Comparison of ENCODE assay signal across 2 fruit fly cellular contexts in the genomic region with DNA sequence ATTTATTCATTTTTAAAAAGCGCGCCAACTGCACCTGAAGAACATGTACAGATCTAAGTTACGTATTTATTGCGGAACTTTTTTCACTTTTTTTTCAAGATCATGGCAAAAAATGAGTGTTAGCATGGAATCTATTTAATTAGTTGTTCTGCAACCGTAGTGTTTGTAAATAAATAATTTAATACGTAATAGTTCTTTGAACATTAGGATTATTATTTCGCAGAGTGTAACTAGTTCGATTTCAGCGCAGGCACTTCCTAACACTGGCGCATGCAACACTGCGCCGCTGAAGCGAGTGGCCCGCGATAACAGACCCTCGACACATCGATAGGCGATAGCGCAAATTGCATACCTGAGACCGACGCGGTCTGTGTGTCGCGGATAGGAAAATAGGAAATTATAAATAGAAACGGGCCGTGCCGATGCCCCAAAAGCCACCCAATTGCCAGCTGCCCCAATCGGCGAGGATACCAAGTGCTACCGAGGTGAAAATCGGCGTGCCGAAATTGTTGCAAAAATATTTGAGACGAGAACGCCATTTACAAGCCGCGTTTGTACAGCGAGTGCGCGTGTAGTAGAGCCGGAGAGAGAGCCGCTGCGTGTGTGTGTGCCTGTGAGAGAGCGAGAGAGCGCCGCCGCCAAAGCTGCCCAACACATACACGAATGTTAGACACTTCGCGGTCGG.
TF ChIP-seq lines count a peak whose summit lies in the region.

A gene (plus strand): TSS at position 320 of the 685 bp plus-strand sequence.

TF ChIP-seq in whole organism, embryonic, 481 proteins besides CTCF, POLR2A, EP300 and RAD21 (continued from another document and continues in another):
- no peak for TF ChIP-seq eve (GFP tag; optimal IDR thresholded peaks at IDR 0.05; lab: Kevin White, UChicago)
- no peak for TF ChIP-seq bigmax (GFP tag; optimal IDR thresholded peaks at IDR 0.05; lab: Kevin White, UChicago)
- TF ChIP-seq CG12299 (tag; optimal IDR thresholded peaks at IDR 0.05; lab: Kevin White, UChicago), result peak; percentile 15
- TF ChIP-seq CG6854 (GFP tag; optimal IDR thresholded peaks at IDR 0.05; lab: Kevin White, UChicago), result no peak
- peak; percentile 54 for TF ChIP-seq yki (optimal IDR thresholded peaks at IDR 0.05; lab: Kevin White, UChicago)
- no peak for TF ChIP-seq Doc2 (GFP tag; IDR thresholded peaks at IDR 0.05; lab: Robert Waterston, UW)
- no peak for TF ChIP-seq CG31224 (GFP tag; IDR thresholded peaks at IDR 0.05; lab: Robert Waterston, UW)
- 0 out of 3 replicates have a peak, but pooled peaks have one; percentile 43 for TF ChIP-seq CG7357 (GFP tag; IDR thresholded peaks at IDR 0.05; lab: Robert Waterston, UW)
- no peak for TF ChIP-seq cwo (GFP tag; optimal IDR thresholded peaks at IDR 0.05; lab: Kevin White, UChicago)
- peak; percentile 74 for TF ChIP-seq BEAF-32 (GFP tag; optimal IDR thresholded peaks at IDR 0.05; lab: Kevin White, UChicago)
- no peak for TF ChIP-seq CG10274 (GFP tag; optimal IDR thresholded peaks at IDR 0.05; lab: Kevin White, UChicago)
- peak; percentile 42; the same call in 1 of the 2 replicates for TF ChIP-seq CG4730 (GFP tag; IDR thresholded peaks at IDR 0.05; lab: Robert Waterston, UW)
- TF ChIP-seq HLH4C (GFP tag; IDR thresholded peaks at IDR 0.05; lab: Robert Waterston, UW; ENCODE audit: partially characterized antibody), result peak; percentile 85
- TF ChIP-seq CG11695 (GFP tag; IDR thresholded peaks at IDR 0.05; lab: Robert Waterston, UW), result peak; percentile 36; the same call in 1 of the 3 replicates
- no peak for TF ChIP-seq sc (optimal IDR thresholded peaks at IDR 0.05; lab: Kevin White, UChicago)
- no peak for TF ChIP-seq sc (GFP tag; optimal IDR thresholded peaks at IDR 0.05; lab: Kevin White, UChicago)
- peak; percentile 35 for TF ChIP-seq Jarid2 (GFP tag; optimal IDR thresholded peaks at IDR 0.05; lab: Kevin White, UChicago)
- peak; percentile 72 for TF ChIP-seq zfh2 (GFP tag; optimal IDR thresholded peaks at IDR 0.05; lab: Kevin White, UChicago)
- TF ChIP-seq CG9437 (GFP tag; optimal IDR thresholded peaks at IDR 0.05; lab: Kevin White, UChicago), result peak; percentile 85
- no peak for TF ChIP-seq Kr (GFP tag; optimal IDR thresholded peaks at IDR 0.05; lab: Kevin White, UChicago)
- peak; percentile 99 for TF ChIP-seq CG15514 (GFP tag; optimal IDR thresholded peaks at IDR 0.05; lab: Kevin White, UChicago)
- no peak for TF ChIP-seq CG2889 (GFP tag; IDR thresholded peaks at IDR 0.05; lab: Robert Waterston, UW)
- TF ChIP-seq ase (GFP tag; IDR thresholded peaks at IDR 0.05; lab: Robert Waterston, UW), result 0 out of 3 replicates have a peak, but pooled peaks have one; percentile 44
- TF ChIP-seq B-H1 (GFP tag; IDR thresholded peaks at IDR 0.05; lab: Robert Waterston, UW), result peak; percentile 37; the same call in 2 of the 3 replicates
- peak; percentile 90 for TF ChIP-seq CG6791 (GFP tag; IDR thresholded peaks at IDR 0.05; lab: Robert Waterston, UW; ENCODE audit: partially characterized antibody)
- TF ChIP-seq Fer1 (GFP tag; optimal IDR thresholded peaks at IDR 0.05; lab: Kevin White, UChicago), result peak; percentile 49
- peak; percentile 69 for TF ChIP-seq Atf6 (GFP tag; IDR thresholded peaks at IDR 0.05; lab: Robert Waterston, UW)
- TF ChIP-seq Dek (tag; optimal IDR thresholded peaks at IDR 0.05; lab: Kevin White, UChicago), result peak; percentile 47
- TF ChIP-seq sens-2 (GFP tag; IDR thresholded peaks at IDR 0.05; lab: Robert Waterston, UW), result 0 out of 2 replicates have a peak, but pooled peaks have one; percentile 6
- peak; percentile 64 for TF ChIP-seq luna (GFP tag; optimal IDR thresholded peaks at IDR 0.05; lab: Kevin White, UChicago)
- peak; percentile 55; the same call in 3 of the 4 replicates for TF ChIP-seq Gug (GFP tag; IDR thresholded peaks at IDR 0.05; lab: Robert Waterston, UW)
- TF ChIP-seq CG11398 (GFP tag; optimal IDR thresholded peaks at IDR 0.05; lab: Kevin White, UChicago), result peak; percentile 24
- peak; percentile 65 for TF ChIP-seq CG12744 (GFP tag; optimal IDR thresholded peaks at IDR 0.05; lab: Kevin White, UChicago)
- peak; percentile 51 for TF ChIP-seq CG15696 (tag; optimal IDR thresholded peaks at IDR 0.05; lab: Kevin White, UChicago)
- peak; percentile 45 for TF ChIP-seq ssp (GFP tag; IDR thresholded peaks at IDR 0.05; lab: Robert Waterston, UW)
- TF ChIP-seq CG7963 (GFP tag; IDR thresholded peaks at IDR 0.05; lab: Robert Waterston, UW; ENCODE audit: partially characterized antibody), result peak; percentile 82
- TF ChIP-seq NfI (GFP tag; optimal IDR thresholded peaks at IDR 0.05; lab: Kevin White, UChicago), result peak; percentile 83
- TF ChIP-seq cad (GFP tag; optimal IDR thresholded peaks at IDR 0.05; lab: Kevin White, UChicago), result no peak
- no peak for TF ChIP-seq CG7745 (tag; optimal IDR thresholded peaks at IDR 0.05; lab: Kevin White, UChicago)
- TF ChIP-seq crol (GFP tag; IDR thresholded peaks at IDR 0.05; lab: Robert Waterston, UW), result 0 out of 2 replicates have a peak, but pooled peaks have one; percentile 20
- peak; percentile 78 for TF ChIP-seq bcd (GFP tag; optimal IDR thresholded peaks at IDR 0.05; lab: Kevin White, UChicago)
- peak; percentile 46 for TF ChIP-seq oc (tag; optimal IDR thresholded peaks at IDR 0.05; lab: Kevin White, UChicago)
- TF ChIP-seq CG9215 (GFP tag; IDR thresholded peaks at IDR 0.05; lab: Robert Waterston, UW), result peak; percentile 63
- peak; percentile 63 for TF ChIP-seq CG7372 (GFP tag; IDR thresholded peaks at IDR 0.05; lab: Robert Waterston, UW)
- peak; percentile 81 for TF ChIP-seq CHES-1-like (GFP tag; optimal IDR thresholded peaks at IDR 0.05; lab: Kevin White, UChicago)
- peak; percentile 87 for TF ChIP-seq Dp (GFP tag; optimal IDR thresholded peaks at IDR 0.05; lab: Kevin White, UChicago)
- TF ChIP-seq CG2678 (tag; optimal IDR thresholded peaks at IDR 0.05; lab: Kevin White, UChicago), result peak; percentile 26
- TF ChIP-seq hkb (optimal IDR thresholded peaks at IDR 0.05; lab: Kevin White, UChicago), result no peak
- peak; percentile 75 for TF ChIP-seq hkb (GFP tag; IDR thresholded peaks at IDR 0.05; lab: Robert Waterston, UW)
- peak; percentile 54 for TF ChIP-seq CG30431 (GFP tag; optimal IDR thresholded peaks at IDR 0.05; lab: Kevin White, UChicago)
- TF ChIP-seq CG18599 (GFP tag; optimal IDR thresholded peaks at IDR 0.05; lab: Kevin White, UChicago), result peak; percentile 76
- TF ChIP-seq tap (tag; optimal IDR thresholded peaks at IDR 0.05; lab: Kevin White, UChicago), result no peak
- no peak for TF ChIP-seq br (optimal IDR thresholded peaks at IDR 0.05; lab: Kevin White, UChicago)
- peak; percentile 46 for TF ChIP-seq kay (GFP tag; optimal IDR thresholded peaks at IDR 0.05; lab: Kevin White, UChicago)
- peak; percentile 61 for TF ChIP-seq CG1792 (GFP tag; optimal IDR thresholded peaks at IDR 0.05; lab: Kevin White, UChicago)
- TF ChIP-seq mld (GFP tag; IDR thresholded peaks at IDR 0.05; lab: Robert Waterston, UW; ENCODE audit: partially characterized antibody), result peak; percentile 68
- peak; percentile 69 to 72 for TF ChIP-seq chif (GFP tag; optimal IDR thresholded peaks at IDR 0.05; lab: Kevin White, UChicago)
- TF ChIP-seq CG32772 (GFP tag; IDR thresholded peaks at IDR 0.05; lab: Robert Waterston, UW), result peak; percentile 44; the same call in 1 of the 2 replicates
- TF ChIP-seq bbx (GFP tag; IDR thresholded peaks at IDR 0.05; lab: Robert Waterston, UW; ENCODE audit: partially characterized antibody), result peak; percentile 85

TF ChIP-seq in whole organism, prepupa, 60 proteins besides CTCF, POLR2A, EP300 and RAD21 (continued from another document):
- TF ChIP-seq CG11294 (GFP tag; IDR thresholded peaks at IDR 0.05; lab: Robert Waterston, UW) (no peak; the same call in 1 of the 2 replicates), ss (GFP tag; optimal IDR thresholded peaks at IDR 0.05; lab: Kevin White, UChicago) (no peak), Smox (GFP tag; optimal IDR thresholded peaks at IDR 0.05; lab: Kevin White, UChicago) (peak; percentile 72), cyc (GFP tag; optimal IDR thresholded peaks at IDR 0.05; lab: Kevin White, UChicago) (peak; percentile 81), acj6 (GFP tag; optimal IDR thresholded peaks at IDR 0.05; lab: Kevin White, UChicago) (peak; percentile 74), CG4318 (GFP tag; optimal IDR thresholded peaks at IDR 0.05; lab: Kevin White, UChicago) (peak; percentile 0), Hr39 (GFP tag; optimal IDR thresholded peaks at IDR 0.05; lab: Kevin White, UChicago) (peak; percentile 77), CG7368 (GFP tag; optimal IDR thresholded peaks at IDR 0.05; lab: Kevin White, UChicago) (no peak), CG3032 (tag; optimal IDR thresholded peaks at IDR 0.05; lab: Kevin White, UChicago) (peak; percentile 67), eg (GFP tag; IDR thresholded peaks at IDR 0.05; lab: Robert Waterston, UW) (peak; percentile 66), Ets21C (GFP tag; optimal IDR thresholded peaks at IDR 0.05; lab: Kevin White, UChicago) (peak; percentile 55)
